Worm (Caenorhabditis elegans): ENCODE results near the gene chil-5.
"Not testable (repeated sequence)": the region's sequence is repeated elsewhere in the genome, so short reads cannot be mapped to it uniquely, and the experiment has no call there.

chil-5 gene

ce11 chrII:9866378-9866777, 6.9 kb upstream of the chil-5 start, which contains the start of gene chil-1:
chil-1 (minus strand) TSS chrII:9866478.
- not testable (repeated sequence) for TF ChIP-seq lin-13 (GFP tag; optimal IDR thresholded peaks at IDR 0.05); C34F6.9 (tag; optimal IDR thresholded peaks at IDR 0.05); ztf-11 (tag; optimal IDR thresholded peaks at IDR 0.05)

ce11 chrII:9862147-9862546, 2.7 kb upstream of the chil-5 start, which contains the start of gene C08H9.18:
C08H9.18 (minus strand) TSS chrII:9862247.
- TF ChIP-seq unc-62 (GFP tag; optimal IDR thresholded peaks at IDR 0.05) (no peak), ama-1 (optimal IDR thresholded peaks at IDR 0.05) (no peak), fos-1 (tag; optimal IDR thresholded peaks at IDR 0.05) (no peak), ceh-16 (tag; optimal IDR thresholded peaks at IDR 0.05) (no peak), elt-1 (tag; optimal IDR thresholded peaks at IDR 0.05) (no peak), lin-11 (tag; optimal IDR thresholded peaks at IDR 0.05) (no peak), dmd-4 (tag; optimal IDR thresholded peaks at IDR 0.05) (no peak), nhr-10 (tag; optimal IDR thresholded peaks at IDR 0.05) (no peak), lsy-2 (tag; optimal IDR thresholded peaks at IDR 0.05) (no peak), nhr-23 (tag; optimal IDR thresholded peaks at IDR 0.05) (no peak), Y55F3AM.14 (GFP tag; optimal IDR thresholded peaks at IDR 0.05) (no peak), snpc-4 (tag; optimal IDR thresholded peaks at IDR 0.05) (no peak), ztf-11 (tag; optimal IDR thresholded peaks at IDR 0.05) (no peak), blmp-1 (tag; optimal IDR thresholded peaks at IDR 0.05; ENCODE audit: insufficient read depth) (no peak), ztf-1 (GFP tag; conservative IDR thresholded peaks at IDR 0.05) (no peak), mab-5 (tag; optimal IDR thresholded peaks at IDR 0.05) (no peak)

ce11 chrII:9861394-9861793, 1.9 kb upstream of the chil-5 start, which contains the start of gene chil-3:
chil-3 (minus strand) TSS chrII:9861494.
- TF ChIP-seq F13H6.1 (tag; optimal IDR thresholded peaks at IDR 0.05) (no peak), nhr-21 (tag; optimal IDR thresholded peaks at IDR 0.05) (no peak), fos-1 (tag; optimal IDR thresholded peaks at IDR 0.05) (no peak), blmp-1 (tag; optimal IDR thresholded peaks at IDR 0.05; ENCODE audit: insufficient read depth) (no peak), ZK546.5 (tag; optimal IDR thresholded peaks at IDR 0.05) (no peak), zag-1 (tag; optimal IDR thresholded peaks at IDR 0.05) (no peak), mbf-1 (tag; optimal IDR thresholded peaks at IDR 0.05) (no peak), unc-55 (GFP tag; optimal IDR thresholded peaks at IDR 0.05) (no peak), unc-62 (GFP tag; optimal IDR thresholded peaks at IDR 0.05) (no peak), sma-9 (GFP tag; optimal IDR thresholded peaks at IDR 0.05) (no peak), sma-9 (tag; optimal IDR thresholded peaks at IDR 0.05) (no peak), skn-1 (tag; optimal IDR thresholded peaks at IDR 0.05) (no peak), elt-3 (tag; optimal IDR thresholded peaks at IDR 0.05) (no peak), ceh-82 (tag; optimal IDR thresholded peaks at IDR 0.05) (no peak), lin-39 (tag; optimal IDR thresholded peaks at IDR 0.05) (no peak), unc-39 (tag; optimal IDR thresholded peaks at IDR 0.05) (no peak), sem-4 (tag; optimal IDR thresholded peaks at IDR 0.05) (no peak), nhr-11 (tag; optimal IDR thresholded peaks at IDR 0.05) (no peak), ztf-4 (tag; optimal IDR thresholded peaks at IDR 0.05) (no peak), nhr-10 (tag; optimal IDR thresholded peaks at IDR 0.05) (no peak), peb-1 (tag; optimal IDR thresholded peaks at IDR 0.05) (no peak)

ce11 chrII:9857791-9858190, 1.7 kb downstream of the chil-5 start, which contains the start of gene chil-6:
chil-6 (minus strand) TSS chrII:9857891.
- TF ChIP-seq ama-1 (optimal IDR thresholded peaks at IDR 0.05): no peak
- TF ChIP-seq nhr-25 (tag; optimal IDR thresholded peaks at IDR 0.05): no peak
- TF ChIP-seq nhr-129 (tag; optimal IDR thresholded peaks at IDR 0.05): no peak
- no peak for TF ChIP-seq unc-55 (GFP tag; optimal IDR thresholded peaks at IDR 0.05)
- TF ChIP-seq nhr-23 (tag; optimal IDR thresholded peaks at IDR 0.05): no peak
- no peak for TF ChIP-seq ZK546.5 (tag; optimal IDR thresholded peaks at IDR 0.05)

ce11 chrII:9855620-9856019, 3.9 kb downstream of the chil-5 start, which contains the start of gene chil-4:
chil-4 (minus strand) TSS chrII:9855720.
- TF ChIP-seq aly-2 (tag; optimal IDR thresholded peaks at IDR 0.05): no peak
- TF ChIP-seq nhr-129 (tag; optimal IDR thresholded peaks at IDR 0.05): no peak
- TF ChIP-seq nhr-25 (tag; optimal IDR thresholded peaks at IDR 0.05): no peak
- TF ChIP-seq egl-27 (tag; optimal IDR thresholded peaks at IDR 0.05): no peak
- no peak for TF ChIP-seq unc-39 (tag; optimal IDR thresholded peaks at IDR 0.05)
- no peak for TF ChIP-seq elt-1 (tag; optimal IDR thresholded peaks at IDR 0.05)
- TF ChIP-seq fos-1 (tag; optimal IDR thresholded peaks at IDR 0.05): no peak
- TF ChIP-seq sma-3 (GFP tag; optimal IDR thresholded peaks at IDR 0.05): no peak
- TF ChIP-seq nhr-12 (tag; optimal IDR thresholded peaks at IDR 0.05): no peak
- no peak for TF ChIP-seq mbf-1 (tag; optimal IDR thresholded peaks at IDR 0.05)
- no peak for TF ChIP-seq gmeb-1 (tag; optimal IDR thresholded peaks at IDR 0.05)
- no peak for TF ChIP-seq unc-55 (GFP tag; optimal IDR thresholded peaks at IDR 0.05)
- TF ChIP-seq crh-2 (tag; optimal IDR thresholded peaks at IDR 0.05): no peak
- no peak for TF ChIP-seq sma-9 (GFP tag; optimal IDR thresholded peaks at IDR 0.05)
- TF ChIP-seq sma-9 (tag; optimal IDR thresholded peaks at IDR 0.05): no peak
- no peak for TF ChIP-seq nhr-23 (tag; optimal IDR thresholded peaks at IDR 0.05)
- no peak for TF ChIP-seq ZK546.5 (tag; optimal IDR thresholded peaks at IDR 0.05)

Data from whole organism, L2 larva.